Worm (Caenorhabditis elegans): ENCODE data around the gene str-230.

DNA sequence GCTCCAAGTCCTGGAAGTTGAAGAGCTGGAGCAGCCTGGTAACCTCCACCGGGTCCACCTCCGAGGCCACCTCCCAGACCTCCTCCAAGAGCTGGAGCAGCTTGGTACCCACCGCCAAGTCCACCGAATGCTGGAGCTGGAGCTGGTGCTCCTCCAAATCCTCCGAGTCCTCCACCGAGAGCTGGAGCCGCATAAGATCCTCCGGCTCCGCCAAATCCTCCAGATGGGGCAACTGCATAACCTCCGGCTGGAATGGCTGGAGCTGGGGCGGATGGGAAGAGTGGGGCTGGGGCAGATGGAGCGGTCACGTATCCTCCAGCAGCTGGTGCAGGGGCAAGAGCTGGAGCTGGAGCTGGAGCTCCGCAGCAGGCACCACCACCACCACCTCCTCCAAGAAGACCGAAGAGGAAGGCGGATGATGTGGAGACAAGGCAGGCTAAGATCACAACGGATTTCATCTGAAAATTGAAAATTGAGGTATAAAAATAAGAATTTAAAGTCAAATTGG lies 30.1 kb upstream of the str-230 start, which contains the start of gene K02E11.10:
- TF ChIP-seq snpc-4 (GFP tag; optimal IDR thresholded peaks at IDR 0.05) (no peak), snpc-4 (tag; optimal IDR thresholded peaks at IDR 0.05) (no peak), ztf-18 (tag; optimal IDR thresholded peaks at IDR 0.05) (no peak), tlf-1 (GFP tag; optimal IDR thresholded peaks at IDR 0.05) (no peak), nhr-80 (tag; optimal IDR thresholded peaks at IDR 0.05) (no peak), ceh-79 (tag; optimal IDR thresholded peaks at IDR 0.05) (no peak), K12H6.12 (tag; optimal IDR thresholded peaks at IDR 0.05) (no peak), tbp1 (GFP tag; optimal IDR thresholded peaks at IDR 0.05) (no peak), madf-3 (GFP tag; IDR thresholded peaks at IDR 0.05) (no peak), ama-1 (optimal IDR thresholded peaks at IDR 0.05) (no peak), ama-1 (GFP tag; optimal IDR thresholded peaks at IDR 0.05) (no peak), lsy-27 (tag; optimal IDR thresholded peaks at IDR 0.05; ENCODE audit: borderline replicate concordance, insufficient read depth) (no peak), F49E8.2 (tag; optimal IDR thresholded peaks at IDR 0.05; ENCODE audit: insufficient read depth) (no peak), F55B11.4 (tag; optimal IDR thresholded peaks at IDR 0.05; ENCODE audit: borderline replicate concordance, insufficient read depth) (no peak), hrde-1 (tag; optimal IDR thresholded peaks at IDR 0.05; ENCODE audit: borderline replicate concordance) (no peak)
